Fruit fly (Drosophila melanogaster) whole organism, prepupa: ENCODE measurements around the gene CG9992.

Experiments
- Blimp-1 ChIP-seq: fragments of 200-800 bp; sonication (Bioruptor generic); optimal IDR thresholded peaks from 3 replicates; lab custom pipeline; 2017; ENCODE audit warnings: missing biosample characterization, missing genetic modification characterization, mild to moderate bottlenecking, moderate library complexity, missing genetic modification reagents
- CG10631 ChIP-seq: fragments of 200-800 bp; sonication (Bioruptor generic); optimal IDR thresholded peaks from 2 replicates; lab custom pipeline; 2016; ENCODE audit warnings: missing biosample characterization, missing genetic modification characterization
- CG10669 ChIP-seq: fragments of 200-800 bp; sonication (Bioruptor generic); optimal IDR thresholded peaks from 3 replicates; lab custom pipeline; 2018; ENCODE audit warnings: missing biosample characterization, mild to moderate bottlenecking, missing genetic modification characterization, moderate library complexity
- CG11762 ChIP-seq: fragments of 200-800 bp; sonication (Bioruptor generic); optimal IDR thresholded peaks from 3 replicates; lab custom pipeline; 2016; ENCODE audit warnings: missing biosample characterization, missing genetic modification characterization; ENCODE audit not compliant: insufficient read depth
- CG11902 ChIP-seq: fragments of 200-800 bp; sonication (Bioruptor generic); optimal IDR thresholded peaks from 3 replicates; lab custom pipeline; 2016; ENCODE audit warnings: missing biosample characterization, missing genetic modification characterization
- CG15336 ChIP-seq: fragments of 200-800 bp; sonication (Bioruptor generic); IDR thresholded peaks from 2 replicates; pipeline ENCODE4 v1.3.6; 2022; ENCODE audit warnings: missing biosample characterization, missing genetic modification characterization
- CG3032 ChIP-seq: fragments of 200-800 bp; optimal IDR thresholded peaks from 2 replicates; lab custom pipeline; 2019; ENCODE audit warnings: missing biosample characterization, mild to moderate bottlenecking, missing genetic modification characterization, moderate library complexity
- CG31627 ChIP-seq: fragments of 200-800 bp; sonication (Bioruptor generic); optimal IDR thresholded peaks from 3 replicates; lab custom pipeline; 2016; ENCODE audit warnings: missing biosample characterization, missing genetic modification characterization
- CG32006 ChIP-seq: fragments of 200-800 bp; sonication (Bioruptor generic); optimal IDR thresholded peaks from 3 replicates; lab custom pipeline; 2017; ENCODE audit warnings: missing biosample characterization, mild to moderate bottlenecking, missing genetic modification characterization
- CG34406 ChIP-seq: fragments of 200-800 bp; sonication (Bioruptor generic); optimal IDR thresholded peaks from 3 replicates; lab custom pipeline; 2016; ENCODE audit warnings: missing biosample characterization, missing genetic modification characterization
- CG3919 ChIP-seq: fragments of 200-800 bp; sonication (Bioruptor generic); optimal IDR thresholded peaks from 3 replicates; lab custom pipeline; 2016; ENCODE audit warnings: missing biosample characterization, missing genetic modification characterization
- CG6163 ChIP-seq: fragments of 200-800 bp; sonication (Bioruptor generic); IDR thresholded peaks from 3 replicates; pipeline ENCODE4 v1.3.6; 2022; ENCODE audit warnings: missing biosample characterization, missing genetic modification characterization
- CG6792 ChIP-seq: fragments of 200-800 bp; sonication (Bioruptor generic); optimal IDR thresholded peaks from 3 replicates; lab custom pipeline; 2016; ENCODE audit warnings: missing biosample characterization, missing genetic modification characterization
- CG6808 ChIP-seq: fragments of 200-800 bp; sonication (Bioruptor generic); optimal IDR thresholded peaks from 3 replicates; lab custom pipeline; 2017; ENCODE audit warnings: missing biosample characterization, missing genetic modification characterization, mild to moderate bottlenecking, moderate library complexity, missing genetic modification reagents
- CG6854 ChIP-seq: fragments of 200-800 bp; sonication (Bioruptor generic); optimal IDR thresholded peaks from 2 replicates; lab custom pipeline; 2017; ENCODE audit warnings: missing biosample characterization, mild to moderate bottlenecking, missing genetic modification characterization
- CG7368 ChIP-seq: fragments of 200-800 bp; sonication (Bioruptor generic); optimal IDR thresholded peaks from 3 replicates; lab custom pipeline; 2016; ENCODE audit warnings: missing biosample characterization, missing genetic modification characterization
- CG8119 ChIP-seq: fragments of 200-800 bp; sonication (Bioruptor generic); IDR thresholded peaks from 3 replicates; pipeline ENCODE4 v1.3.6; 2022; ENCODE audit warnings: missing biosample characterization, missing genetic modification characterization
- CG8632 ChIP-seq: fragments of 200-800 bp; sonication (Bioruptor generic); optimal IDR thresholded peaks from 3 replicates; lab custom pipeline; 2016; ENCODE audit warnings: missing biosample characterization, missing genetic modification characterization
- CG9139 ChIP-seq: fragments of 200-800 bp; sonication (Bioruptor generic); optimal IDR thresholded peaks from 3 replicates; lab custom pipeline; 2017; ENCODE audit warnings: missing biosample characterization, mild to moderate bottlenecking, missing genetic modification characterization
- Eip75B ChIP-seq: fragments of 200-800 bp; sonication (Bioruptor generic); optimal IDR thresholded peaks from 3 replicates; lab custom pipeline; 2016; ENCODE audit warnings: missing biosample characterization, missing genetic modification characterization
- Eip78C ChIP-seq: fragments of 200-800 bp; sonication (Bioruptor generic); peaks from one replicate; lab custom pipeline; 2016; ENCODE audit warnings: missing biosample characterization, missing genetic modification characterization
- Eip93F ChIP-seq: fragments of 200-800 bp; sonication (Bioruptor generic); optimal IDR thresholded peaks from 2 replicates; lab custom pipeline; 2016; ENCODE audit warnings: missing biosample characterization, mild to moderate bottlenecking, missing genetic modification characterization
- Hr38 ChIP-seq: sonication (Bioruptor generic); optimal IDR thresholded peaks from 2 replicates; lab custom pipeline; 2016; ENCODE audit warnings: missing biosample characterization, missing genetic modification characterization
- Hr39 ChIP-seq: fragments of 200-800 bp; sonication (Bioruptor generic); optimal IDR thresholded peaks from 2 replicates; lab custom pipeline; 2016; ENCODE audit warnings: missing biosample characterization, missing genetic modification characterization
- Hr4 ChIP-seq: fragments of 200-800 bp; sonication (Bioruptor generic); optimal IDR thresholded peaks from 3 replicates; lab custom pipeline; 2016; ENCODE audit warnings: missing biosample characterization, missing genetic modification characterization
- Lpt ChIP-seq: fragments of 200-800 bp; sonication (Bioruptor generic); optimal IDR thresholded peaks from 3 replicates; lab custom pipeline; 2016; ENCODE audit warnings: missing biosample characterization, missing genetic modification characterization
- OdsH ChIP-seq: fragments of 200-800 bp; sonication (Bioruptor generic); optimal IDR thresholded peaks from 3 replicates; lab custom pipeline; 2016; ENCODE audit warnings: missing biosample characterization, missing genetic modification characterization
- Smox ChIP-seq: fragments of 200-800 bp; sonication (Bioruptor generic); optimal IDR thresholded peaks from 3 replicates; lab custom pipeline; 2016; ENCODE audit warnings: missing biosample characterization, missing genetic modification characterization
- Sox14 ChIP-seq: fragments of 200-800 bp; sonication (Bioruptor generic); optimal IDR thresholded peaks from 3 replicates; lab custom pipeline; 2016; ENCODE audit warnings: missing biosample characterization, missing genetic modification characterization
- Sox15 ChIP-seq: fragments of 200-800 bp; sonication (Bioruptor generic); optimal IDR thresholded peaks from 3 replicates; lab custom pipeline; 2016; ENCODE audit warnings: missing biosample characterization, missing genetic modification characterization
- achi ChIP-seq: fragments of 200-800 bp; sonication (Bioruptor generic); optimal IDR thresholded peaks from 3 replicates; lab custom pipeline; 2016; ENCODE audit warnings: missing biosample characterization, missing genetic modification characterization
- cyc ChIP-seq: fragments of 200-800 bp; sonication (Bioruptor generic); optimal IDR thresholded peaks from 3 replicates; lab custom pipeline; 2016; ENCODE audit warnings: missing biosample characterization, missing genetic modification characterization
- dac ChIP-seq: fragments of 200-800 bp; sonication (Bioruptor generic); optimal IDR thresholded peaks from 2 replicates; lab custom pipeline; 2017; ENCODE audit warnings: missing biosample characterization, mild to moderate bottlenecking, missing genetic modification characterization
- dsx ChIP-seq: fragments of 200-800 bp; optimal IDR thresholded peaks from 3 replicates; lab custom pipeline; 2019; ENCODE audit warnings: missing biosample characterization, mild to moderate bottlenecking, missing genetic modification characterization, moderate library complexity; ENCODE audit not compliant: poor library complexity, severe bottlenecking
- eg ChIP-seq: fragments of 200-800 bp; sonication (Bioruptor generic); IDR thresholded peaks from 3 replicates; pipeline ENCODE4 v1.3.6; 2022; ENCODE audit warnings: missing biosample characterization, missing genetic modification characterization
- fd59A ChIP-seq: fragments of 200-800 bp; sonication (Bioruptor generic); optimal IDR thresholded peaks from 2 replicates; lab custom pipeline; 2017; ENCODE audit warnings: missing biosample characterization, mild to moderate bottlenecking, missing genetic modification characterization, missing genetic modification reagents
- fd85E ChIP-seq: fragments of 200-800 bp; sonication (Bioruptor generic); optimal IDR thresholded peaks from 3 replicates; lab custom pipeline; 2016; ENCODE audit warnings: missing biosample characterization, missing genetic modification characterization
- fkh ChIP-seq: fragments of 200-800 bp; sonication (Bioruptor generic); optimal IDR thresholded peaks from 3 replicates; lab custom pipeline; 2017; ENCODE audit warnings: missing biosample characterization, mild to moderate bottlenecking, missing genetic modification characterization, moderate library complexity
- lz ChIP-seq: fragments of 200-800 bp; sonication (Bioruptor generic); optimal IDR thresholded peaks from 3 replicates; lab custom pipeline; 2016; ENCODE audit warnings: missing biosample characterization, missing genetic modification characterization
- pdm3 ChIP-seq: fragments of 200-800 bp; sonication (Bioruptor generic); optimal IDR thresholded peaks from 3 replicates; lab custom pipeline; 2016; ENCODE audit warnings: missing biosample characterization, missing genetic modification characterization
- spab ChIP-seq: fragments of 200-800 bp; sonication (Bioruptor generic); optimal IDR thresholded peaks from 2 replicates; lab custom pipeline; 2017; ENCODE audit warnings: missing biosample characterization, mild to moderate bottlenecking, missing genetic modification characterization, missing genetic modification reagents
- ss ChIP-seq, 2 experiments: fragments of 200-800 bp; sonication (Bioruptor generic); optimal IDR thresholded peaks; 2 replicates in 1 of 2; 3 replicates in 1 of 2; lab custom pipeline; 2017 to 2018; ENCODE audit warnings: mild to moderate bottlenecking in 2 of 2, missing biosample characterization in 2 of 2, missing genetic modification characterization in 2 of 2, moderate library complexity in 1 of 2
- svp ChIP-seq: fragments of 200-800 bp; sonication (Bioruptor generic); peaks from one replicate; lab custom pipeline; 2016; ENCODE audit warnings: missing biosample characterization, missing genetic modification characterization
- vri ChIP-seq: fragments of 200-800 bp; sonication (Bioruptor generic); optimal IDR thresholded peaks from 3 replicates; lab custom pipeline; 2016; ENCODE audit warnings: missing biosample characterization, mild to moderate bottlenecking, missing genetic modification characterization

CG9992 gene

dm6 chrX:16335107-16335642 is 49.5 kb downstream of the CG9992 start (continued):
- peak; percentile 62 for TF ChIP-seq CG6792 (GFP tag; lab: Kevin White, UChicago)
- no peak for TF ChIP-seq Blimp-1 (GFP tag; lab: Kevin White, UChicago)
- peak; percentile 80 for TF ChIP-seq achi (GFP tag; lab: Kevin White, UChicago)
- peak; percentile 73 for TF ChIP-seq CG7368
- peak; percentile 86 for TF ChIP-seq CG6163
- TF ChIP-seq Hr39 (GFP tag; lab: Kevin White, UChicago), result peak; percentile 76
- peak; percentile 67 for TF ChIP-seq CG10669
- TF ChIP-seq CG8632, result peak; percentile 76
- TF ChIP-seq CG6808 (GFP tag; lab: Kevin White, UChicago), result peak; percentile 39
- peak; percentile 45 for TF ChIP-seq CG11902 (GFP tag; lab: Kevin White, UChicago)
- peak; percentile 67 for TF ChIP-seq vri (GFP tag; lab: Kevin White, UChicago)
- no peak for TF ChIP-seq CG9139 (GFP tag; lab: Kevin White, UChicago)
- TF ChIP-seq Lpt (GFP tag; lab: Kevin White, UChicago), result peak; percentile 69
- peak; percentile 31 for TF ChIP-seq spab (GFP tag; lab: Kevin White, UChicago)
- TF ChIP-seq pdm3 (GFP tag; lab: Kevin White, UChicago), result peak; percentile 84
- TF ChIP-seq Eip75B (GFP tag; lab: Kevin White, UChicago), result peak; percentile 76
- TF ChIP-seq lz (GFP tag; lab: Kevin White, UChicago), result peak; percentile 77
- TF ChIP-seq Hr4 (GFP tag; lab: Kevin White, UChicago), result peak; percentile 74

dm6 chrX:16334251-16334860 is 50.4 kb downstream of the CG9992 start:
- TF ChIP-seq fkh (GFP tag; lab: Kevin White, UChicago), result no peak
- no peak for TF ChIP-seq Eip93F (GFP tag; lab: Kevin White, UChicago)
- TF ChIP-seq svp (GFP tag; lab: Kevin White, UChicago), result peak; percentile 51

- TF ChIP-seq achi (GFP tag; lab: Kevin White, UChicago) (peak; percentile 1), Smox (GFP tag; lab: Kevin White, UChicago) (no peak), vri (GFP tag; lab: Kevin White, UChicago) (peak; percentile 30), svp (GFP tag; lab: Kevin White, UChicago) (no peak), CG6163 (peak; percentile 51; the same call in 2 of the 3 replicates), Hr38 (GFP tag; lab: Kevin White, UChicago) (no peak), CG10631 (GFP tag; lab: Kevin White, UChicago) (no peak), CG11762 (GFP tag; lab: Kevin White, UChicago) (no peak), CG15336 (GFP tag; lab: Robert Waterston, UW) (no peak), Sox15 (no peak), fkh (GFP tag; lab: Kevin White, UChicago) (no peak), CG11902 (GFP tag; lab: Kevin White, UChicago) (no peak), Eip78C (GFP tag; lab: Kevin White, UChicago) (peak; percentile 53), Hr39 (GFP tag; lab: Kevin White, UChicago) (no peak), fd59A (GFP tag; lab: Kevin White, UChicago) (no peak), CG32006 (GFP tag; lab: Kevin White, UChicago) (peak; percentile 10), spab (GFP tag; lab: Kevin White, UChicago) (no peak), Sox14 (GFP tag; lab: Kevin White, UChicago) (no peak), cyc (no peak), CG8119 (GFP tag; lab: Robert Waterston, UW) (no peak), Eip75B (GFP tag; lab: Kevin White, UChicago) (no peak), CG7368 (no peak), dsx (GFP tag; lab: Kevin White, UChicago) (peak; percentile 40), CG3032 (tag; lab: Kevin White, UChicago) (no peak), eg (GFP tag; lab: Robert Waterston, UW) (peak; percentile 47; the same call in 2 of the 3 replicates), ss (GFP tag; optimal IDR thresholded peaks at IDR 0.05; lab: Kevin White, UChicago) (no peak), dac (GFP tag; lab: Kevin White, UChicago) (no peak), CG10669 (no peak), fd85E (GFP tag; lab: Kevin White, UChicago) (no peak), CG34406 (GFP tag; lab: Kevin White, UChicago) (no peak), CG3919 (peak; percentile 2), CG31627 (GFP tag; lab: Kevin White, UChicago) (no peak), CG6854 (peak; percentile 13), OdsH (GFP tag; lab: Kevin White, UChicago) (no peak)
Observed at dm6 chrX:16333434-16334141, 51.1 kb downstream of the CG9992 start, which contains the start of the genes CG9921 and Dsp1. Gene CG9921 (minus strand): TSS chrX:16333600. Gene Dsp1 (plus strand): TSS chrX:16333612.
